Worm (Caenorhabditis elegans) whole organism, L4 larva: Measurements from ENCODE around the gene Y49E10.27.

Experiments
- D1046.2 ChIP-seq: fragments of 200-800 bp; sonication (Bioruptor generic); IDR thresholded peaks from 2 replicates; pipeline ENCODE4 v1.3.6; 2022; ENCODE audit warnings: missing genetic modification characterization, missing compliant biosample characterization
- F44E2.7 ChIP-seq: fragments of 200-800 bp; sonication (Bioruptor generic); IDR thresholded peaks from 2 replicates; pipeline ENCODE4 v2.1.2; 2022; ENCODE audit warnings: missing genetic modification characterization, missing compliant biosample characterization
- ces-1 ChIP-seq: fragments of 150-350 bp; sonication (generic microtip); optimal IDR thresholded peaks from 4 replicates; lab custom pipeline; 2014; ENCODE audit warnings: missing biosample characterization, missing genetic modification reagents, missing genetic modification characterization
- cey-2 ChIP-seq: sonication (generic microtip); optimal IDR thresholded peaks from 3 replicates; lab custom pipeline; 2017; ENCODE audit warnings: missing genetic modification characterization, mild to moderate bottlenecking, missing compliant biosample characterization, antibody characterized with exemption, borderline replicate concordance; ENCODE audit not compliant: insufficient read depth
- lsy-2 ChIP-seq, 2 experiments: fragments of 150-350 bp in 1 of 2; sonication (generic microtip) in 1 of 2; optimal IDR thresholded peaks; 2 replicates each; lab custom pipeline; 2014 to 2017; ENCODE audit warnings: missing biosample characterization in 2 of 2, missing genetic modification characterization in 2 of 2
- mes-2 ChIP-seq: sonication (generic microtip); optimal IDR thresholded peaks from 2 replicates; lab custom pipeline; 2016; ENCODE audit warnings: missing genotype, mild to moderate bottlenecking, missing genetic modification characterization, missing compliant biosample characterization; ENCODE audit not compliant: poor library complexity, severe bottlenecking
- nhr-41 ChIP-seq: fragments of 200-800 bp; sonication (Bioruptor generic); IDR thresholded peaks from 2 replicates; pipeline ENCODE4 v1.3.6; 2022; ENCODE audit warnings: missing genetic modification reagents, missing genetic modification characterization, missing compliant biosample characterization
- nhr-42 ChIP-seq: fragments of 200-800 bp; sonication (Bioruptor generic); IDR thresholded peaks from 2 replicates; pipeline ENCODE4 v1.3.6; 2022; ENCODE audit warnings: missing genetic modification characterization, missing compliant biosample characterization
- nhr-76 ChIP-seq: fragments of 150-350 bp; optimal IDR thresholded peaks from 2 replicates; lab custom pipeline; 2014; ENCODE audit warnings: missing biosample characterization, missing genetic modification characterization
- pha-4 ChIP-seq, 2 experiments: fragments of 150-350 bp in 1 of 2; fragments of 200-800 bp in 1 of 2; sonication (Bioruptor generic) in 1 of 2; IDR thresholded peaks in 1 of 2; optimal IDR thresholded peaks in 1 of 2; 2 replicates each; pipeline versions ENCODE4 v1.3.6 to Lab custom; 2014 to 2022; ENCODE audit warnings: missing genetic modification characterization in 2 of 2, missing genetic modification reagents in 2 of 2, missing biosample characterization in 1 of 2, missing compliant biosample characterization in 1 of 2

ce11 chrIII:12427527-12428263, 6.5 kb upstream of the Y49E10.27 start:
- TF ChIP-seq lsy-2 (tag; optimal IDR thresholded peaks at IDR 0.05; lab: Kevin White, UChicago) (no peak), nhr-42 (GFP tag; lab: Robert Waterston, UW) (no peak), nhr-76 (tag; lab: Kevin White, UChicago) (no peak), D1046.2 (GFP tag; lab: Robert Waterston, UW) (no peak), F44E2.7 (GFP tag; lab: Robert Waterston, UW) (no peak), cey-2 (tag; lab: Kevin White, UChicago) (no peak), pha-4 (GFP tag; IDR thresholded peaks at IDR 0.05; lab: Robert Waterston, UW) (no peak), pha-4 (tag; optimal IDR thresholded peaks at IDR 0.05; lab: Kevin White, UChicago) (no peak), mes-2 (no peak), nhr-41 (GFP tag; lab: Robert Waterston, UW) (no peak), ces-1 (GFP tag; lab: Kevin White, UChicago) (no peak)
